Worm (Caenorhabditis elegans) whole organism, early embryonic: ENCODE measurements around the gene mthf-1.

Source experiments
- B0310.2 ChIP-seq: sonication (generic microtip); optimal IDR thresholded peaks from 2 replicates; lab custom pipeline; 2016; ENCODE audit warnings: mild to moderate bottlenecking, missing genetic modification characterization, missing compliant biosample characterization
- F13C5.2 ChIP-seq: sonication (generic microtip); optimal IDR thresholded peaks from 2 replicates; lab custom pipeline; 2017; ENCODE audit warnings: mild to moderate bottlenecking, missing genetic modification characterization, inconsistent platforms, missing compliant biosample characterization
- aly-1 ChIP-seq: sonication (generic microtip); optimal IDR thresholded peaks from 2 replicates; lab custom pipeline; 2016; ENCODE audit warnings: missing genetic modification characterization, missing compliant biosample characterization
- ama-1 ChIP-seq: fragments of 150-350 bp; optimal IDR thresholded peaks from 2 replicates; lab custom pipeline; 2014
- ceh-13 ChIP-seq: fragments of 200-800 bp; sonication (Bioruptor generic); optimal IDR thresholded peaks from 2 replicates; lab custom pipeline; 2018; ENCODE audit warnings: mild to moderate bottlenecking, missing genetic modification characterization, missing compliant biosample characterization
- ceh-36 ChIP-seq: sonication (generic microtip); optimal IDR thresholded peaks from 2 replicates; lab custom pipeline; 2016; ENCODE audit warnings: missing genetic modification characterization, inconsistent platforms, missing compliant biosample characterization
- ets-7 ChIP-seq: sonication (generic microtip); optimal IDR thresholded peaks from 2 replicates; lab custom pipeline; 2016; ENCODE audit warnings: missing genotype, missing genetic modification characterization, missing compliant biosample characterization
- flt-1 ChIP-seq: fragments of 200-800 bp; sonication (Bioruptor generic); IDR thresholded peaks from 2 replicates; pipeline ENCODE4 v1.3.6; 2022; ENCODE audit warnings: missing genetic modification characterization, missing compliant biosample characterization
- hmbx-1 ChIP-seq: sonication (generic microtip); optimal IDR thresholded peaks from 2 replicates; lab custom pipeline; 2016; ENCODE audit warnings: mild to moderate bottlenecking, missing genetic modification characterization, missing compliant biosample characterization
- hmg-4 ChIP-seq: fragments of 200-800 bp; sonication (Bioruptor generic); optimal IDR thresholded peaks from 2 replicates; lab custom pipeline; 2018; ENCODE audit warnings: mild to moderate bottlenecking, missing genetic modification characterization, missing compliant biosample characterization
- hnd-1 ChIP-seq: sonication (generic microtip); optimal IDR thresholded peaks from 2 replicates; lab custom pipeline; 2016; ENCODE audit warnings: missing genetic modification characterization, missing compliant biosample characterization
- pes-1 ChIP-seq: fragments of 200-800 bp; sonication (Bioruptor generic); IDR thresholded peaks from 2 replicates; pipeline ENCODE4 v1.3.6; 2022; ENCODE audit warnings: missing genetic modification reagents, missing genetic modification characterization, missing compliant biosample characterization
- scrt-1 ChIP-seq: fragments of 200-800 bp; sonication (Bioruptor generic); IDR thresholded peaks from 2 replicates; pipeline ENCODE4 v1.3.6; 2022; ENCODE audit warnings: missing genetic modification characterization, missing compliant biosample characterization
- sea-1 ChIP-seq: fragments of 200-800 bp; sonication (Bioruptor generic); conservative IDR thresholded peaks from 2 replicates; pipeline ENCODE4 v1.3.6; 2022; ENCODE audit warnings: missing genetic modification characterization, missing compliant biosample characterization
- tbx-11 ChIP-seq: fragments of 200-800 bp; sonication (Bioruptor generic); IDR thresholded peaks from 2 replicates; pipeline ENCODE4 v1.3.6; 2022; ENCODE audit warnings: missing genetic modification characterization, missing compliant biosample characterization
- tbx-37 ChIP-seq: fragments of 200-800 bp; sonication (Bioruptor generic); conservative IDR thresholded peaks from 2 replicates; pipeline ENCODE4 v1.3.6; 2022; ENCODE audit warnings: missing genetic modification reagents, missing genetic modification characterization, missing compliant biosample characterization
- tra-4 ChIP-seq: sonication (generic microtip); optimal IDR thresholded peaks from 2 replicates; lab custom pipeline; 2017; ENCODE audit warnings: missing genetic modification characterization, missing compliant biosample characterization

The mthf-1 gene

ce11 chrII:7776715-7777114 lies 908 bp downstream of the mthf-1 start:
- no peak for TF ChIP-seq hnd-1 (tag; lab: Kevin White, UChicago)
- no peak for TF ChIP-seq ceh-13
- TF ChIP-seq F13C5.2, result no peak
- TF ChIP-seq aly-1 (tag; lab: Kevin White, UChicago), result no peak
- TF ChIP-seq tbx-37, result no peak
- no peak for TF ChIP-seq tra-4 (tag; lab: Kevin White, UChicago)
- TF ChIP-seq ceh-36 (tag; lab: Kevin White, UChicago), result no peak
- no peak for TF ChIP-seq tbx-11 (GFP tag; lab: Robert Waterston, UW)
- no peak for TF ChIP-seq hmbx-1 (tag; lab: Kevin White, UChicago)
- no peak for TF ChIP-seq ets-7
- TF ChIP-seq sea-1, result no peak
- no peak for TF ChIP-seq scrt-1
- no peak for TF ChIP-seq hmg-4 (GFP tag; lab: Kevin White, UChicago)
- no peak for TF ChIP-seq flt-1 (GFP tag; lab: Robert Waterston, UW)
- TF ChIP-seq ama-1 (lab: Kevin White, UChicago), result no peak

ce11 chrII:7776232-7776631 lies 1.4 kb downstream of the mthf-1 start:
- TF ChIP-seq tbx-37, result no peak
- no peak for TF ChIP-seq F13C5.2
- TF ChIP-seq ets-7, result no peak
- TF ChIP-seq flt-1 (GFP tag; lab: Robert Waterston, UW), result no peak
- no peak for TF ChIP-seq hmg-4 (GFP tag; lab: Kevin White, UChicago)
- no peak for TF ChIP-seq hmbx-1 (tag; lab: Kevin White, UChicago)
- TF ChIP-seq scrt-1, result no peak
- no peak for TF ChIP-seq pes-1 (GFP tag; lab: Robert Waterston, UW)
- no peak for TF ChIP-seq ama-1 (lab: Kevin White, UChicago)
- no peak for TF ChIP-seq ceh-13
- TF ChIP-seq hnd-1 (tag; lab: Kevin White, UChicago), result no peak
- no peak for TF ChIP-seq tra-4 (tag; lab: Kevin White, UChicago)
- no peak for TF ChIP-seq sea-1

ce11 chrII:7773427-7773993 lies 4.1 kb downstream of the mthf-1 start:
- TF ChIP-seq F13C5.2 (no peak), sea-1 (no peak), ceh-13 (no peak)

- TF ChIP-seq scrt-1 (no peak), tbx-37 (no peak), tbx-11 (GFP tag; lab: Robert Waterston, UW) (no peak), sea-1 (no peak), aly-1 (tag; lab: Kevin White, UChicago) (no peak), hnd-1 (tag; lab: Kevin White, UChicago) (no peak), hmbx-1 (tag; lab: Kevin White, UChicago) (no peak), ceh-13 (no peak), ama-1 (lab: Kevin White, UChicago) (no peak), flt-1 (GFP tag; lab: Robert Waterston, UW) (no peak), tra-4 (tag; lab: Kevin White, UChicago) (no peak), B0310.2 (tag; lab: Kevin White, UChicago) (no peak), pes-1 (GFP tag; lab: Robert Waterston, UW) (no peak), ets-7 (no peak)
Observed at ce11 chrII:7772411-7772810, 5.2 kb downstream of the mthf-1 start, which contains the start of gene C06A8.6. C06A8.6 (plus strand) TSS chrII:7772499.

- TF ChIP-seq ceh-13 (no peak), flt-1 (GFP tag; lab: Robert Waterston, UW) (no peak), tra-4 (tag; lab: Kevin White, UChicago) (no peak), tbx-37 (no peak), ets-7 (no peak), ceh-36 (tag; lab: Kevin White, UChicago) (no peak), B0310.2 (tag; lab: Kevin White, UChicago) (no peak), hmbx-1 (tag; lab: Kevin White, UChicago) (no peak), pes-1 (GFP tag; lab: Robert Waterston, UW) (no peak), hnd-1 (tag; lab: Kevin White, UChicago) (no peak)
Observed at ce11 chrII:7771917-7772316, 5.7 kb downstream of the mthf-1 start, which contains the start of gene C06A8.8. C06A8.8 (minus strand) TSS chrII:7772017.

ce11 chrII:7770253-7770652 lies 7.4 kb downstream of the mthf-1 start:
- TF ChIP-seq flt-1 (GFP tag; lab: Robert Waterston, UW) (no peak), sea-1 (no peak), hmg-4 (GFP tag; lab: Kevin White, UChicago) (no peak), tra-4 (tag; lab: Kevin White, UChicago) (no peak), hnd-1 (tag; lab: Kevin White, UChicago) (no peak)

- TF ChIP-seq B0310.2 (tag; lab: Kevin White, UChicago) (no peak), ama-1 (lab: Kevin White, UChicago) (no peak), hnd-1 (tag; lab: Kevin White, UChicago) (no peak), tra-4 (tag; lab: Kevin White, UChicago) (no peak)
Observed at ce11 chrII:7769254-7769653, 8.4 kb downstream of the mthf-1 start.

- TF ChIP-seq pes-1 (GFP tag; lab: Robert Waterston, UW), result no peak
- TF ChIP-seq ceh-13, result no peak
- TF ChIP-seq hmbx-1 (tag; lab: Kevin White, UChicago), result no peak
- no peak for TF ChIP-seq scrt-1
- TF ChIP-seq flt-1 (GFP tag; lab: Robert Waterston, UW), result no peak
- TF ChIP-seq tbx-11 (GFP tag; lab: Robert Waterston, UW), result no peak
- no peak for TF ChIP-seq aly-1 (tag; lab: Kevin White, UChicago)
Observed at ce11 chrII:7765456-7765855, 12.2 kb downstream of the mthf-1 start, which contains the start of gene srh-39. srh-39 (minus strand) TSS chrII:7765556.
